Worm (Caenorhabditis elegans) whole organism, L1 larva: ENCODE data around the gene C40H1.8.

Experiments
- fos-1 ChIP-seq: fragments of 150-350 bp; optimal IDR thresholded peaks from 2 replicates; lab custom pipeline; 2014; ENCODE audit warnings: missing biosample characterization, missing genetic modification characterization
- irx-1 ChIP-seq: sonication (generic microtip); optimal IDR thresholded peaks from 2 replicates; lab custom pipeline; 2016; ENCODE audit warnings: missing genetic modification characterization, missing compliant biosample characterization
- lin-15B ChIP-seq: fragments of 150-350 bp; sonication (generic microtip); optimal IDR thresholded peaks from 3 replicates; lab custom pipeline; 2014; ENCODE audit warnings: missing biosample characterization, missing genetic modification characterization
- nhr-12 ChIP-seq: sonication (generic microtip); optimal IDR thresholded peaks from 2 replicates; lab custom pipeline; 2017; ENCODE audit warnings: missing biosample characterization, missing genetic modification characterization
- nhr-76 ChIP-seq: sonication (generic microtip); optimal IDR thresholded peaks from 2 replicates; lab custom pipeline; 2017; ENCODE audit warnings: missing biosample characterization, missing genetic modification characterization
- unc-62 ChIP-seq: fragments of 150-350 bp; optimal IDR thresholded peaks from 2 replicates; lab custom pipeline; 2014; ENCODE audit warnings: missing biosample characterization, missing genetic modification reagents, missing genetic modification characterization
- unc-86 ChIP-seq: sonication (generic microtip); optimal IDR thresholded peaks from 2 replicates; lab custom pipeline; 2016; ENCODE audit warnings: missing genetic modification characterization, missing compliant biosample characterization
- ztf-11 ChIP-seq, 2 experiments: sonication (generic microtip); optimal IDR thresholded peaks; 2 replicates each; lab custom pipeline; 2016 to 2017; ENCODE audit warnings: missing genetic modification characterization in 2 of 2, missing biosample characterization in 1 of 2, missing compliant biosample characterization in 1 of 2

- TF ChIP-seq unc-62 (GFP tag; lab: Kevin White, UChicago) (no peak), unc-86 (no peak), nhr-76 (tag; lab: Kevin White, UChicago) (no peak), irx-1 (tag; lab: Kevin White, UChicago) (no peak), ztf-11 (tag; optimal IDR thresholded peaks at IDR 0.05; lab: Kevin White, UChicago) (no peak), nhr-12 (no peak), lin-15B (tag; lab: Kevin White, UChicago) (no peak), fos-1 (no peak)
Measured at ce11 chrIII:9329266-9329665, 14.7 kb downstream of the C40H1.8 start, which contains the start of gene C40H1.3.
